Fruit fly (Drosophila melanogaster): Measurements from ENCODE around the gene CG9427.

CG9427 gene

DNA sequence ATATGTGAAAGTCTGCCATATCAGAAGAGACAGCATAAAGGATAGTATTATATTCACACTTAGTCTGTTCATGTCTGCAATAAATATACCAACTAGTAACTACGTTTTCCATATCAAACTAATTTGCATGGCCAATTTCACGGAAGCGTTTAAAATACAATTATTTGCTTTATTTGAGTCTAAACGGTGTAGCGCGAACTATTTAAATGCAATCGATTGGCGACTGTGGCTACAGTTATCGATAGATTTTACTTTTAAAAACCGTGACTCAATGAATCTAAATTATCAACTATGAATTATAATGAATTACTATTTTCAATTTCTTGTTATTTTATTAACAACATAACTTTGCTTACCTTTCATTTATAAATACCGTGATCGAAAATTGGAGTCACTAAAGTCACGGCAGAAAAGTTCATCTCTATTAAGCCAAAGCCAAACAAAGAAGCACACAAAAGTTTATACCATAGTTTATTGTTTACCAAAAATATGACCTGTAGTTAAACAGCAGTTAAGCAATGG, at the start of gene CG9427, which contains the start of gene CG8319:
Gene CG9427, minus strand, starts transcription at position 51 of the 522 bp plus-strand sequence.
Gene CG8319, plus strand, starts transcription at position 442 of the 522 bp plus-strand sequence.
- peak; percentile 23 for TF ChIP-seq pad (GFP tag; optimal IDR thresholded peaks at IDR 0.05)
- TF ChIP-seq CG7101 (tag; optimal IDR thresholded peaks at IDR 0.05), result peak; percentile 69
- no peak for TF ChIP-seq tj (GFP tag; optimal IDR thresholded peaks at IDR 0.05)
- peak; percentile 33 for TF ChIP-seq CG33017 (tag; optimal IDR thresholded peaks at IDR 0.05)
- peak; percentile 65 for TF ChIP-seq CG14711 (tag; optimal IDR thresholded peaks at IDR 0.05)
- TF ChIP-seq Hr96 (GFP tag; optimal IDR thresholded peaks at IDR 0.05), result no peak
- peak; percentile 9 for TF ChIP-seq CG7045 (GFP tag; optimal IDR thresholded peaks at IDR 0.05)
- TF ChIP-seq CG12768 (GFP tag; optimal IDR thresholded peaks at IDR 0.05), result no peak
- TF ChIP-seq cic (GFP tag; optimal IDR thresholded peaks at IDR 0.05), result peak; percentile 28
- TF ChIP-seq Clk (GFP tag; optimal IDR thresholded peaks at IDR 0.05), result no peak
- TF ChIP-seq CG11617 (GFP tag; optimal IDR thresholded peaks at IDR 0.05), result peak; percentile 61
- peak; percentile 56 for TF ChIP-seq Crg-1 (GFP tag; optimal IDR thresholded peaks at IDR 0.05)
- peak; percentile 39 for TF ChIP-seq CG1620 (GFP tag; optimal IDR thresholded peaks at IDR 0.05)
- TF ChIP-seq bab1 (GFP tag; optimal IDR thresholded peaks at IDR 0.05), result peak; percentile 85
- TF ChIP-seq Mnt (GFP tag; optimal IDR thresholded peaks at IDR 0.05), result peak; percentile 78

DNA sequence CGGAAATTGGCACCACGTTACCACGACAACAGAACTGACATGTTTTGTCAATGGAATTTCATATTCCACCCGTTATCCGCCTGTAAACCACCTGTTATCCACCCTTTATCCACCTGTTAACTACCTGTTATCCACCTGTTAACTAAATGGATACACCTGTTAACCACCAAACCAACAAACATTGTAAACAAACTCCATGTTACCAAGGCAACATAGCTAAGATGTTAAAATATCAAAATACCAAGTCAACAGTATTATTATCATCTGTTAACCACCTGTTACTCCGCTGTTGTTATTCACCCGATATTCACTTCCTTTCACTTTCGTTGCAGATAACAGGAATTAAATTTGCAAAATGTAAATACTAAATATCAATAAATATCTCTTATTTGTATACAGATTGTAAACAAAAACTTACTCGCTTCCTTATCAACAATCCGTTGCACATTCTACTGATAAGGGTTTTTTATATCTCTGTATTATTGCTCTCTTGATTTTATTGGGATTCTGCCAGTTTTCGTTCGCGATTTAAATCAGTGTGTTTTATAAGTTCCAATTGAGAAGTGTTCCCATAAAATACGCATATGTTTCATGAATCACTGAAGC, 48.3 kb upstream of the CG9427 start, which contains the start of gene Nepl12:
Gene Nepl12, plus strand, starts transcription at position 556 of the 606 bp plus-strand sequence.
- TF ChIP-seq ovo (GFP tag; optimal IDR thresholded peaks at IDR 0.05) (peak; percentile 3), CG11617 (GFP tag; optimal IDR thresholded peaks at IDR 0.05) (no peak), Crg-1 (GFP tag; optimal IDR thresholded peaks at IDR 0.05) (no peak), CG14711 (tag; optimal IDR thresholded peaks at IDR 0.05) (no peak), cic (GFP tag; optimal IDR thresholded peaks at IDR 0.05) (peak; percentile 80), pad (GFP tag; optimal IDR thresholded peaks at IDR 0.05) (peak; percentile 7), Clk (GFP tag; optimal IDR thresholded peaks at IDR 0.05) (no peak), cnc (optimal IDR thresholded peaks at IDR 0.05) (no peak), bab1 (GFP tag; optimal IDR thresholded peaks at IDR 0.05) (no peak), tj (GFP tag; optimal IDR thresholded peaks at IDR 0.05) (no peak), CG1620 (GFP tag; optimal IDR thresholded peaks at IDR 0.05) (no peak), CG7101 (tag; optimal IDR thresholded peaks at IDR 0.05) (no peak), toe (GFP tag; optimal IDR thresholded peaks at IDR 0.05) (no peak), CG12768 (GFP tag; optimal IDR thresholded peaks at IDR 0.05) (peak; percentile 63), kay (GFP tag; ENCODE audit: borderline replicate concordance) (no peak), CG7045 (GFP tag; optimal IDR thresholded peaks at IDR 0.05) (no peak), CG5204 (GFP tag; optimal IDR thresholded peaks at IDR 0.05) (no peak), Hr96 (GFP tag; optimal IDR thresholded peaks at IDR 0.05) (no peak), CG33017 (tag; optimal IDR thresholded peaks at IDR 0.05) (no peak), Mnt (GFP tag; optimal IDR thresholded peaks at IDR 0.05) (peak; percentile 5)

dm6 chr3R:9674196-9674693, 47.5 kb upstream of the CG9427 start, which contains the start of gene Dhc1:
Dhc1 (minus strand) TSS chr3R:9674643.
- TF ChIP-seq CG11617 (GFP tag; optimal IDR thresholded peaks at IDR 0.05) (no peak), CG5204 (GFP tag; optimal IDR thresholded peaks at IDR 0.05) (no peak), CG1620 (GFP tag; optimal IDR thresholded peaks at IDR 0.05) (no peak), CG14711 (tag; optimal IDR thresholded peaks at IDR 0.05) (no peak), Mnt (GFP tag; optimal IDR thresholded peaks at IDR 0.05) (no peak), CG7101 (tag; optimal IDR thresholded peaks at IDR 0.05) (no peak), cic (GFP tag; optimal IDR thresholded peaks at IDR 0.05) (no peak), tj (GFP tag; optimal IDR thresholded peaks at IDR 0.05) (no peak), bab1 (GFP tag; optimal IDR thresholded peaks at IDR 0.05) (no peak), CG12768 (GFP tag; optimal IDR thresholded peaks at IDR 0.05) (no peak), ovo (GFP tag; optimal IDR thresholded peaks at IDR 0.05) (no peak), toe (GFP tag; optimal IDR thresholded peaks at IDR 0.05) (no peak), pad (GFP tag; optimal IDR thresholded peaks at IDR 0.05) (no peak), Hr96 (GFP tag; optimal IDR thresholded peaks at IDR 0.05) (no peak), Crg-1 (GFP tag; optimal IDR thresholded peaks at IDR 0.05) (no peak), cnc (optimal IDR thresholded peaks at IDR 0.05) (no peak), CG33017 (tag; optimal IDR thresholded peaks at IDR 0.05) (no peak)

DNA sequence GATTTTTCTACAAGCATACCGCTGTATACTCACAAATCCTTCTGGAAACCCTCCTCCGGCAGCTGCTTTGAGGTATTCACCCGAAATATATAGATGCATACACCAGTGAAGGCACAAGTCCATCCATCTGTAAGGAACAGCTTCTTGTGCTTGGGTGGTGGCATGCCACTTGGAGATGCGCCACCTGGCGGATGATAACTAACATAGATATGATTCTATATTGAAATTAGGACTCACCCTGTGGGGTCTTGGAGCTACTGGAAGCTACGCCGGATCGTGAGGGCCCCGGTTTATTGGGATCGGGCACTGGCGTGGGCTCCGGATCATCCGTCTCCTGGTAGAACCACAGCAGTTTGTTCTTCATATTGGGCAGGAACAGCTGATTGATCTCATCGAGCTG, 46.5 kb upstream of the CG9427 start:
- TF ChIP-seq ovo (GFP tag; optimal IDR thresholded peaks at IDR 0.05) (no peak), CG14711 (tag; optimal IDR thresholded peaks at IDR 0.05) (no peak)

- TF ChIP-seq CG7045 (GFP tag; optimal IDR thresholded peaks at IDR 0.05) (no peak), bab1 (GFP tag; optimal IDR thresholded peaks at IDR 0.05) (no peak), pad (GFP tag; optimal IDR thresholded peaks at IDR 0.05) (no peak), CG1620 (GFP tag; optimal IDR thresholded peaks at IDR 0.05) (no peak)
These were observed 38.7 kb upstream of the CG9427 start for dm6 chr3R:9665405-9665804.

DNA sequence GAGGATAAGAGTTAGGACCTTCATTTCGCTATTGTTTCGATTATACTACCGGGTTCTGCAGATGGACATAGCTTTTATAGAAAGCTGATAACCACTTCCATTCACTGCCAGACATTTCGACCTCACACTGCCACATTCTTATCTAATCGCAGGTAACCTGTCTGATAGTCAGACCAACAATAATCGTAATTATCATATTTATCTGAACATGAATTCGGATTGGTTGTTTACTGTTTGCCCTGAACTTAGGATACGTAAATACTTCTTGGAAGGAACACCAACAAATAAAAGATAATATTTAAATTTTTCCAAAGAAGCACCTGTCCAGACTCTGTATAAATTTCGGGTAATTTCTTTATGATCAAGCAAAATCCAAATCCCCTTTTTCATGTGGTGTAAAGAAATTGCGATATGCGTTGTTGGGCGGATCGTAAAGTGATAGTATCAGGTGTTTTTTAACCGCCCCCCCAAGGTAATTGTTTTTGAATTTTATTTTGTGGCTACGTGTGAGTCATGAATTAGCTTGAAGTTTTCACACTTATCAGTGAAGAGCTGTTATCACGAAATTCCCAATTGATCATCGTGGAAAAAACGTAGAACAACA, 19.5 kb upstream of the CG9427 start, which contains the start of gene Fst:
Gene Fst, minus strand, starts transcription at position 51 of the 604 bp plus-strand sequence.
- TF ChIP-seq kay (GFP tag; ENCODE audit: borderline replicate concordance) (peak; percentile 85), cic (GFP tag; optimal IDR thresholded peaks at IDR 0.05) (peak; percentile 4), CG7045 (GFP tag; optimal IDR thresholded peaks at IDR 0.05) (no peak), toe (GFP tag; optimal IDR thresholded peaks at IDR 0.05) (no peak)

Data from whole organism, adult.